Fruit fly (Drosophila melanogaster) whole organism, embryonic: ENCODE results near the gene CG2444.

ENCODE experiments used
- CG13296 ChIP-seq: fragments of 200-800 bp; sonication (Bioruptor generic); optimal IDR thresholded peaks from 3 replicates; lab custom pipeline; 2018; ENCODE audit warnings: missing biosample characterization, mild to moderate bottlenecking, missing genetic modification characterization
- CG31365 ChIP-seq: fragments of 200-800 bp; sonication (Bioruptor generic); optimal IDR thresholded peaks from 2 replicates; lab custom pipeline; 2018; ENCODE audit warnings: missing biosample characterization, mild to moderate bottlenecking, missing genetic modification characterization
- bab2 ChIP-seq: fragments of 200-800 bp; sonication (Bioruptor generic); optimal IDR thresholded peaks from 2 replicates; lab custom pipeline; 2016; ENCODE audit warnings: missing biosample characterization, missing genetic modification characterization
- croc ChIP-seq: fragments of 200-800 bp; sonication (Bioruptor generic); conservative IDR thresholded peaks from 3 replicates; pipeline ENCODE4 v1.3.6; 2022; ENCODE audit warnings: missing biosample characterization, missing genetic modification characterization
- nerfin-1 ChIP-seq: fragments of 200-800 bp; sonication (Bioruptor generic); optimal IDR thresholded peaks from 3 replicates; lab custom pipeline; 2019; ENCODE audit warnings: missing biosample characterization, mild to moderate bottlenecking, missing genetic modification characterization, moderate library complexity
- psq ChIP-seq: fragments of 200-800 bp; sonication (Bioruptor generic); optimal IDR thresholded peaks from 2 replicates; lab custom pipeline; 2017; ENCODE audit warnings: missing biosample characterization, missing genetic modification characterization

DNA sequence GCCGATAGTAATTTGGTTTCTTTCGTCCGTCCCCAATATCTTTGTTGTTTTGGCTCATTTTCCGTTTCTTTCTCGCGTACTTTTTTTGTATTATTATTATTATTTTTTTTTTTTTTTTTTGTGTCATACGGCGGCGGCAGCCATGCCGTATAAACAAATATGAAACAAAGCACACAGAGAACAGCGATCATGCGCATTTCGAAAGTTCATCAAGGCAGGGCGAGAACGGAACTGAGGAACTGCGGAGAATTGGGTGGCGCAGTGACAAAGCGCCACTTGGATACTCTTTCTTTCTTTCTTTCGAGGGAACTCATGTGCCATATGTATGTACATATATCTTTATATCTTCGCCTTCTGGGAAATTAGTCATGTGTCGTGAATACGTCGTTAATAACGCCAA is 20.6 kb downstream of the CG2444 start:
- TF ChIP-seq psq (GFP tag; lab: Kevin White, UChicago), result no peak
- TF ChIP-seq bab2 (GFP tag; lab: Kevin White, UChicago), result no peak
- TF ChIP-seq croc (GFP tag; lab: Robert Waterston, UW), result no peak
- TF ChIP-seq CG13296, result peak; percentile 3
- no peak for TF ChIP-seq CG31365 (tag; lab: Kevin White, UChicago)
- TF ChIP-seq nerfin-1 (tag; lab: Kevin White, UChicago), result no peak
